Fruit fly (Drosophila melanogaster) Kc167 (cell line): ENCODE measurements around the gene CG32269.

Experiments
- Myc ChIP-seq: fragments of >200 bp; optimal IDR thresholded peaks from 2 replicates; lab custom pipeline; 2017; ENCODE audit warnings: missing external identifiers
- Sin3A ChIP-seq: fragments of >200 bp; optimal IDR thresholded peaks from 2 replicates; lab custom pipeline; 2018; ENCODE audit warnings: missing external identifiers
- psq ChIP-seq: fragments of >200 bp; optimal IDR thresholded peaks from 2 replicates; lab custom pipeline; 2017; ENCODE audit warnings: missing external identifiers
- ttk ChIP-seq: sonication (Bioruptor generic); optimal IDR thresholded peaks from 2 replicates; lab custom pipeline; 2017; ENCODE audit warnings: missing external identifiers

DNA sequence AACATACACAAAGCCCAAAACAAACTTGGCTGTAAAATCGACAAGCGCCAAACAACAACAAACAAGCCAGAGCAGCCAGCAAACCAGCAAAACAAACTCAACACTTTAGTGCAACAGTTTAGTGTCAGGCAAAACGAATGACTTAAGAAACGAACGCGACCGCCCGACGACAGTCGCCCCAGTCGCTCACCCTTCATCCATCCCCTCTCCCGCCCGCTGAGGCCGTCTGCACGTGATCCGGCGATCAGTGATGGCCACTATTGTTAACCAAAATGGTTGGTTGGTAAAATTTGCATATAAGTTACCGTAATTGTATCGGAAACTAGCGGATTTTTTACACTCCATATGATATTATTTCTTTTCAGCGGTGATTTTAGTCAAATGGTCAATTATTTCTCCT, 44.8 kb upstream of the CG32269 start:
- TF ChIP-seq ttk (no peak), Myc (lab: Kevin White, UChicago) (no peak), Sin3A (lab: Kevin White, UChicago) (no peak), psq (lab: Kevin White, UChicago) (no peak)
